Fruit fly (Drosophila melanogaster): ENCODE measurements around the gene CG43844.
A peak's percentile ranks its signal among the peaks of the same experiment; 100 is the strongest.

Gene CG43844

DNA sequence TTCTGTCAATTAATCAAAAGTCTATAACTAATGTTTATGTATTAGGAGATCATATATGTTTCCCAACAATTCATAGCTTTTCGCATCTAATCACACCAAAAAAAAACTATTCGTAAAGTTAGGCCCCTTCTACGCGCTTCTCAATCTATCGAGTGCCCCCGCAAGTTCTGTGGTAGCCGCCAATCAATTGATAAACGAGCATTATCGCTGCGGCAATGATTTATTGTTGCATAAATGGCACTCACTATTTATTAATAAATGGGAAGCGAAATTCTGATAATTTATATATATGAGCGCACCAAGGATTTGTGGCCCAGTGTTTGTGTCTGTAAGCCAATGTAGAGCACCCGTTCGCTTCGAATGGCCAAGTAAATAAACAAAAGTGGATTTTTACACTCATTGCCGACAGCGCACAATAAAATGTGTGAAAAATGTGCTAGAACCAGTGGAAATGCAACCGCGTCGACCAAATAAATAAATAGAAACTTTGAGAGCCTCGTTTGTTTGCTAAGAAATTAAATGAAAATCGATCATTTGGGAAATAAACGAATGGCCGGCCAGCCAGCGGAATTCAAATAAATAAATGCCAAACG lies 17.9 kb upstream of the CG43844 start (continued):
- no peak for TF ChIP-seq NfI (GFP tag; optimal IDR thresholded peaks at IDR 0.05)
- peak; percentile 61 for TF ChIP-seq GATAe (GFP tag; conservative IDR thresholded peaks at IDR 0.05)
- TF ChIP-seq CG11696 (GFP tag; IDR thresholded peaks at IDR 0.05), result no peak
- no peak for TF ChIP-seq ssp (GFP tag; IDR thresholded peaks at IDR 0.05)
- no peak for TF ChIP-seq hkb (optimal IDR thresholded peaks at IDR 0.05)
- no peak for TF ChIP-seq hkb (GFP tag; IDR thresholded peaks at IDR 0.05)
- TF ChIP-seq pan (optimal IDR thresholded peaks at IDR 0.05), result no peak
- no peak for TF ChIP-seq pan (GFP tag; optimal IDR thresholded peaks at IDR 0.05 in 1 of 2, IDR thresholded peaks at IDR 0.05 in 1 of 2)
- TF ChIP-seq lmd (GFP tag; IDR thresholded peaks at IDR 0.05), result no peak
- TF ChIP-seq CG31388 (GFP tag; optimal IDR thresholded peaks at IDR 0.05), result no peak
- TF ChIP-seq tup (GFP tag; optimal IDR thresholded peaks at IDR 0.05), result no peak
- peak in 1 of 2 experiments; percentile 76 for TF ChIP-seq Pdp1 (GFP tag; optimal IDR thresholded peaks at IDR 0.05)
- TF ChIP-seq fd64A (GFP tag; optimal IDR thresholded peaks at IDR 0.05), result peak; percentile 67
- TF ChIP-seq CG17568 (GFP tag; optimal IDR thresholded peaks at IDR 0.05), result peak; percentile 20
- TF ChIP-seq wdn (GFP tag; IDR thresholded peaks at IDR 0.05), result no peak
- TF ChIP-seq CG2202 (tag; optimal IDR thresholded peaks at IDR 0.05), result no peak
- TF ChIP-seq CG13296 (GFP tag; optimal IDR thresholded peaks at IDR 0.05), result peak; percentile 4
- 0 out of 4 replicates have a peak, but pooled peaks have one; percentile 31 for TF ChIP-seq chinmo (GFP tag; IDR thresholded peaks at IDR 0.05; ENCODE audit: partially characterized antibody)
- no peak for TF ChIP-seq D19A (tag; optimal IDR thresholded peaks at IDR 0.05)
- TF ChIP-seq grau (tag; optimal IDR thresholded peaks at IDR 0.05), result no peak
- no peak for TF ChIP-seq Lim3 (GFP tag; IDR thresholded peaks at IDR 0.05)
- TF ChIP-seq CG1024 (GFP tag; IDR thresholded peaks at IDR 0.05), result no peak
- no peak for TF ChIP-seq cato (GFP tag; optimal IDR thresholded peaks at IDR 0.05; ENCODE audit: borderline replicate concordance)
- TF ChIP-seq sug (tag; optimal IDR thresholded peaks at IDR 0.05), result peak; percentile 42
- no peak for TF ChIP-seq CG12659 (GFP tag; optimal IDR thresholded peaks at IDR 0.05)
- TF ChIP-seq CoRest (tag; optimal IDR thresholded peaks at IDR 0.05), result no peak
- TF ChIP-seq CG12391 (tag; optimal IDR thresholded peaks at IDR 0.05), result no peak
- TF ChIP-seq CG7928 (GFP tag; optimal IDR thresholded peaks at IDR 0.05), result no peak
- peak; percentile 98 for TF ChIP-seq CG17829 (tag; optimal IDR thresholded peaks at IDR 0.05)
- TF ChIP-seq CG3838 (GFP tag; optimal IDR thresholded peaks at IDR 0.05), result no peak
- no peak for TF ChIP-seq CG1792 (GFP tag; optimal IDR thresholded peaks at IDR 0.05)
- TF ChIP-seq sd (tag; optimal IDR thresholded peaks at IDR 0.05), result peak; percentile 61
- no peak for TF ChIP-seq CG12236 (GFP tag; optimal IDR thresholded peaks at IDR 0.05)
- TF ChIP-seq seq (GFP tag; IDR thresholded peaks at IDR 0.05), result no peak
- TF ChIP-seq schlank (tag; optimal IDR thresholded peaks at IDR 0.05), result no peak
- TF ChIP-seq Ets65A (GFP tag), result peak; percentile 92
- TF ChIP-seq CG2120 (GFP tag; optimal IDR thresholded peaks at IDR 0.05), result no peak
- TF ChIP-seq tio (GFP tag; optimal IDR thresholded peaks at IDR 0.05), result no peak
- no peak for TF ChIP-seq B-H2 (GFP tag; optimal IDR thresholded peaks at IDR 0.05)
- TF ChIP-seq Oli (tag; optimal IDR thresholded peaks at IDR 0.05), result no peak
- TF ChIP-seq CG13123 (GFP tag; optimal IDR thresholded peaks at IDR 0.05), result no peak
- TF ChIP-seq dati (GFP tag; IDR thresholded peaks at IDR 0.05), result no peak
- no peak for TF ChIP-seq CG9727 (GFP tag; optimal IDR thresholded peaks at IDR 0.05)
- no peak for TF ChIP-seq CG18011 (GFP tag; optimal IDR thresholded peaks at IDR 0.05)
- no peak for TF ChIP-seq sisA (GFP tag; IDR thresholded peaks at IDR 0.05)
- TF ChIP-seq Atf3 (GFP tag; optimal IDR thresholded peaks at IDR 0.05), result no peak
- TF ChIP-seq CHES-1-like (GFP tag; optimal IDR thresholded peaks at IDR 0.05), result no peak

Measured in whole organism, embryonic.